Worm (Caenorhabditis elegans): ENCODE results near the gene skr-18.

DNA sequence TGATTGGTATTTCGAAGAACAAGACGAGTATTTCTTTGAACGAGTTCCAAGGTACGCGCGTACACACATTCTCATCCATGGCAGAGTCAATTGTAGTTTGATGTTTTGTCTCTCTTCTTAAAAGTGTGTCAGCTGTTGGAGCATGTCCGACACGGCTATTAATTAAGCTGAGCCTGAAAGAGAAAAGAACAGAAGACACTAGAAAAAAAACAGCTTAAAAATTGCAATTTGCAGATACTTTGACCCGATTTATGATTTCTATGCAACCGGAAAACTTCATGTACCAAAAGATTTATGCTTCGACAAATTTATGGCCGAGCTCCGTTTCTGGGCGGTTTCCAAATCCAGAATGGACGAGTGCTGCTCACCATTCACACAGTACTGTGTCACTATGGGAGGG, 45.7 kb downstream of the skr-18 start:
- TF ChIP-seq snpc-4 (tag; optimal IDR thresholded peaks at IDR 0.05), result no peak
- no peak for TF ChIP-seq ama-1 (optimal IDR thresholded peaks at IDR 0.05)
- no peak for TF ChIP-seq ztf-11 (tag; optimal IDR thresholded peaks at IDR 0.05)
- no peak for TF ChIP-seq nhr-11 (tag; optimal IDR thresholded peaks at IDR 0.05)
- no peak for TF ChIP-seq lin-13 (GFP tag; optimal IDR thresholded peaks at IDR 0.05)
- TF ChIP-seq nhr-12 (tag; optimal IDR thresholded peaks at IDR 0.05), result no peak
- TF ChIP-seq unc-62 (GFP tag; optimal IDR thresholded peaks at IDR 0.05), result no peak
- no peak for TF ChIP-seq blmp-1 (tag; optimal IDR thresholded peaks at IDR 0.05; ENCODE audit: insufficient read depth)
- TF ChIP-seq egl-27 (tag; optimal IDR thresholded peaks at IDR 0.05), result no peak
- TF ChIP-seq ZK546.5 (tag; optimal IDR thresholded peaks at IDR 0.05), result no peak
- no peak for TF ChIP-seq ztf-1 (GFP tag; conservative IDR thresholded peaks at IDR 0.05)

Measured in whole organism, L2 larva.